Worm (Caenorhabditis elegans): ENCODE measurements around the gene btbd-10.
"Not testable (repeated sequence)": the region's sequence is repeated elsewhere in the genome, so short reads cannot be mapped to it uniquely, and the experiment has no call there.

btbd-10 gene

ce11 chrII:4903696-4904095 lies 1.1 kb upstream of the btbd-10 start, which contains the start of gene sgt-1:
Gene sgt-1, minus strand, starts transcription at chrII:4903796.
- TF ChIP-seq fkh-10 (GFP tag; optimal IDR thresholded peaks at IDR 0.05); ztf-16 (tag; optimal IDR thresholded peaks at IDR 0.05); C38D4.7 (GFP tag; optimal IDR thresholded peaks at IDR 0.05): not testable (repeated sequence)

ce11 chrII:4904277-4904676 lies 531 bp upstream of the btbd-10 start:
- TF ChIP-seq nhr-11 (tag; optimal IDR thresholded peaks at IDR 0.05) (no peak), pha-4 (tag; optimal IDR thresholded peaks at IDR 0.05) (no peak), madf-2 (tag; optimal IDR thresholded peaks at IDR 0.05) (no peak), unc-55 (GFP tag; optimal IDR thresholded peaks at IDR 0.05) (peak; percentile 98), gmeb-2 (tag; optimal IDR thresholded peaks at IDR 0.05) (no peak), ztf-16 (tag; optimal IDR thresholded peaks at IDR 0.05) (no peak), pax-1 (tag; optimal IDR thresholded peaks at IDR 0.05) (no peak), hlh-13 (GFP tag; optimal IDR thresholded peaks at IDR 0.05) (no peak), hlh-15 (tag; optimal IDR thresholded peaks at IDR 0.05) (no peak), ceh-34 (tag; optimal IDR thresholded peaks at IDR 0.05) (no peak), eyg-1 (tag; optimal IDR thresholded peaks at IDR 0.05) (no peak), zip-5 (tag; optimal IDR thresholded peaks at IDR 0.05) (no peak), tbx-2 (tag; optimal IDR thresholded peaks at IDR 0.05) (peak; percentile 34), hlh-30 (tag; optimal IDR thresholded peaks at IDR 0.05; ENCODE audit: insufficient read depth) (peak; percentile 56), pha-2 (tag; optimal IDR thresholded peaks at IDR 0.05) (no peak), sox-2 (GFP tag; IDR thresholded peaks at IDR 0.05) (no peak), ceh-48 (tag; optimal IDR thresholded peaks at IDR 0.05) (no peak), ceh-9 (tag; optimal IDR thresholded peaks at IDR 0.05) (no peak), fkh-6 (tag; optimal IDR thresholded peaks at IDR 0.05) (no peak), lin-11 (tag; optimal IDR thresholded peaks at IDR 0.05) (no peak), nfya-1 (tag; optimal IDR thresholded peaks at IDR 0.05) (peak; percentile 87), ttx-3 (tag; optimal IDR thresholded peaks at IDR 0.05) (no peak), dmd-4 (tag; optimal IDR thresholded peaks at IDR 0.05; ENCODE audit: borderline replicate concordance) (no peak), elt-2 (tag; optimal IDR thresholded peaks at IDR 0.05) (peak; percentile 7), lim-6 (tag; optimal IDR thresholded peaks at IDR 0.05) (no peak), unc-42 (tag; optimal IDR thresholded peaks at IDR 0.05) (peak; percentile 86), tbx-7 (tag; optimal IDR thresholded peaks at IDR 0.05) (no peak), dve-1 (tag; optimal IDR thresholded peaks at IDR 0.05) (peak; percentile 44), ceh-14 (tag; optimal IDR thresholded peaks at IDR 0.05) (no peak), pat-9 (tag; optimal IDR thresholded peaks at IDR 0.05) (no peak), che-1 (tag; optimal IDR thresholded peaks at IDR 0.05) (no peak), Y22D7AL.16 (tag; optimal IDR thresholded peaks at IDR 0.05) (no peak), sox-4 (tag; optimal IDR thresholded peaks at IDR 0.05) (no peak), ceh-18 (tag; optimal IDR thresholded peaks at IDR 0.05) (peak; percentile 47), ceh-24 (tag; optimal IDR thresholded peaks at IDR 0.05) (no peak), ceh-19 (GFP tag; optimal IDR thresholded peaks at IDR 0.05) (no peak), ceh-45 (GFP tag; IDR thresholded peaks at IDR 0.05) (no peak), K02D7.2 (tag; optimal IDR thresholded peaks at IDR 0.05) (no peak), ref-2 (tag; optimal IDR thresholded peaks at IDR 0.05) (no peak), sdc-2 (tag; optimal IDR thresholded peaks at IDR 0.05) (no peak), C38D4.7 (GFP tag; optimal IDR thresholded peaks at IDR 0.05) (no peak), pqm-1 (tag; optimal IDR thresholded peaks at IDR 0.05) (no peak), ceh-2 (tag; optimal IDR thresholded peaks at IDR 0.05) (no peak), fax-1 (tag; optimal IDR thresholded peaks at IDR 0.05) (no peak), C08G9.2 (tag; optimal IDR thresholded peaks at IDR 0.05) (no peak), F13H6.1 (tag; optimal IDR thresholded peaks at IDR 0.05) (no peak), unc-3 (GFP tag; conservative IDR thresholded peaks at IDR 0.05) (no peak), unc-3 (tag; optimal IDR thresholded peaks at IDR 0.05) (no peak), K09A11.1 (tag; optimal IDR thresholded peaks at IDR 0.05; ENCODE audit: insufficient read depth) (no peak), ceh-22 (tag; optimal IDR thresholded peaks at IDR 0.05) (no peak)
